Worm (Caenorhabditis elegans): ENCODE results near the gene C55A6.10.

ce11 chrV:11528633-11529327 is 23.6 kb downstream of the C55A6.10 start:
- TF ChIP-seq him-1 (tag; optimal IDR thresholded peaks at IDR 0.05) (no peak), dao-5 (tag; optimal IDR thresholded peaks at IDR 0.05) (no peak)
